Worm (Caenorhabditis elegans): ENCODE results near the gene K02E7.12.

ce11 chrII:1063926-1064325 lies 7.0 kb upstream of the K02E7.12 start:
- TF ChIP-seq ztf-11 (tag; optimal IDR thresholded peaks at IDR 0.05) (no peak), snpc-4 (tag; optimal IDR thresholded peaks at IDR 0.05) (no peak), elt-1 (tag; optimal IDR thresholded peaks at IDR 0.05; ENCODE audit: borderline replicate concordance, insufficient read depth) (no peak)

All from whole organism, mixed stage, embryonic.